Fruit fly (Drosophila melanogaster) whole organism, prepupa: ENCODE results near the gene CG12506.
A peak's percentile ranks its signal among the peaks of the same experiment; 100 is the strongest.

Source experiments
- Blimp-1 ChIP-seq: fragments of 200-800 bp; sonication (Bioruptor generic); optimal IDR thresholded peaks from 3 replicates; lab custom pipeline; 2017; ENCODE audit warnings: missing biosample characterization, missing genetic modification characterization, mild to moderate bottlenecking, moderate library complexity, missing genetic modification reagents
- CG10669 ChIP-seq: fragments of 200-800 bp; sonication (Bioruptor generic); optimal IDR thresholded peaks from 3 replicates; lab custom pipeline; 2018; ENCODE audit warnings: missing biosample characterization, mild to moderate bottlenecking, missing genetic modification characterization, moderate library complexity
- CG11294 ChIP-seq: fragments of 200-800 bp; sonication (Bioruptor generic); IDR thresholded peaks from 2 replicates; pipeline ENCODE4 v1.3.6; 2022; ENCODE audit warnings: missing biosample characterization, missing genetic modification characterization
- CG11902 ChIP-seq: fragments of 200-800 bp; sonication (Bioruptor generic); optimal IDR thresholded peaks from 3 replicates; lab custom pipeline; 2016; ENCODE audit warnings: missing biosample characterization, missing genetic modification characterization
- CG15336 ChIP-seq: fragments of 200-800 bp; sonication (Bioruptor generic); IDR thresholded peaks from 2 replicates; pipeline ENCODE4 v1.3.6; 2022; ENCODE audit warnings: missing biosample characterization, missing genetic modification characterization
- CG3919 ChIP-seq: fragments of 200-800 bp; sonication (Bioruptor generic); optimal IDR thresholded peaks from 3 replicates; lab custom pipeline; 2016; ENCODE audit warnings: missing biosample characterization, missing genetic modification characterization
- CG4318 ChIP-seq: fragments of 200-800 bp; sonication (Bioruptor generic); optimal IDR thresholded peaks from 3 replicates; lab custom pipeline; 2017; ENCODE audit warnings: missing biosample characterization, mild to moderate bottlenecking, missing genetic modification characterization
- CG6163 ChIP-seq: fragments of 200-800 bp; sonication (Bioruptor generic); IDR thresholded peaks from 3 replicates; pipeline ENCODE4 v1.3.6; 2022; ENCODE audit warnings: missing biosample characterization, missing genetic modification characterization
- CG6276 ChIP-seq: fragments of 200-800 bp; sonication (Bioruptor generic); optimal IDR thresholded peaks from 2 replicates; lab custom pipeline; 2017; ENCODE audit warnings: missing biosample characterization, mild to moderate bottlenecking, missing genetic modification characterization
- CG6792 ChIP-seq: fragments of 200-800 bp; sonication (Bioruptor generic); optimal IDR thresholded peaks from 3 replicates; lab custom pipeline; 2016; ENCODE audit warnings: missing biosample characterization, missing genetic modification characterization
- CG6808 ChIP-seq: fragments of 200-800 bp; sonication (Bioruptor generic); optimal IDR thresholded peaks from 3 replicates; lab custom pipeline; 2017; ENCODE audit warnings: missing biosample characterization, missing genetic modification characterization, mild to moderate bottlenecking, moderate library complexity, missing genetic modification reagents
- CG6854 ChIP-seq: fragments of 200-800 bp; sonication (Bioruptor generic); optimal IDR thresholded peaks from 2 replicates; lab custom pipeline; 2017; ENCODE audit warnings: missing biosample characterization, mild to moderate bottlenecking, missing genetic modification characterization
- CG8119 ChIP-seq: fragments of 200-800 bp; sonication (Bioruptor generic); IDR thresholded peaks from 3 replicates; pipeline ENCODE4 v1.3.6; 2022; ENCODE audit warnings: missing biosample characterization, missing genetic modification characterization
- CG9139 ChIP-seq: fragments of 200-800 bp; sonication (Bioruptor generic); optimal IDR thresholded peaks from 3 replicates; lab custom pipeline; 2017; ENCODE audit warnings: missing biosample characterization, mild to moderate bottlenecking, missing genetic modification characterization
- Eip78C ChIP-seq: fragments of 200-800 bp; sonication (Bioruptor generic); peaks from one replicate; lab custom pipeline; 2016; ENCODE audit warnings: missing biosample characterization, missing genetic modification characterization
- Gug ChIP-seq: fragments of 200-800 bp; sonication (Bioruptor generic); IDR thresholded peaks from 2 replicates; pipeline ENCODE4 v1.3.6; 2022; ENCODE audit warnings: missing biosample characterization, missing genetic modification characterization
- Hr4 ChIP-seq: fragments of 200-800 bp; sonication (Bioruptor generic); optimal IDR thresholded peaks from 3 replicates; lab custom pipeline; 2016; ENCODE audit warnings: missing biosample characterization, missing genetic modification characterization
- Met ChIP-seq: fragments of 200-800 bp; sonication (Bioruptor generic); optimal IDR thresholded peaks from 3 replicates; lab custom pipeline; 2016; ENCODE audit warnings: missing biosample characterization, missing genetic modification characterization
- OdsH ChIP-seq: fragments of 200-800 bp; sonication (Bioruptor generic); optimal IDR thresholded peaks from 3 replicates; lab custom pipeline; 2016; ENCODE audit warnings: missing biosample characterization, missing genetic modification characterization
- Smox ChIP-seq: fragments of 200-800 bp; sonication (Bioruptor generic); optimal IDR thresholded peaks from 3 replicates; lab custom pipeline; 2016; ENCODE audit warnings: missing biosample characterization, missing genetic modification characterization
- Sox14 ChIP-seq: fragments of 200-800 bp; sonication (Bioruptor generic); optimal IDR thresholded peaks from 3 replicates; lab custom pipeline; 2016; ENCODE audit warnings: missing biosample characterization, missing genetic modification characterization
- Sox15 ChIP-seq: fragments of 200-800 bp; sonication (Bioruptor generic); optimal IDR thresholded peaks from 3 replicates; lab custom pipeline; 2016; ENCODE audit warnings: missing biosample characterization, missing genetic modification characterization
- achi ChIP-seq: fragments of 200-800 bp; sonication (Bioruptor generic); optimal IDR thresholded peaks from 3 replicates; lab custom pipeline; 2016; ENCODE audit warnings: missing biosample characterization, missing genetic modification characterization
- acj6 ChIP-seq: fragments of 200-800 bp; sonication (Bioruptor generic); optimal IDR thresholded peaks from 3 replicates; lab custom pipeline; 2016; ENCODE audit warnings: missing biosample characterization, missing genetic modification characterization
- cyc ChIP-seq: fragments of 200-800 bp; sonication (Bioruptor generic); optimal IDR thresholded peaks from 3 replicates; lab custom pipeline; 2016; ENCODE audit warnings: missing biosample characterization, missing genetic modification characterization
- dac ChIP-seq: fragments of 200-800 bp; sonication (Bioruptor generic); optimal IDR thresholded peaks from 2 replicates; lab custom pipeline; 2017; ENCODE audit warnings: missing biosample characterization, mild to moderate bottlenecking, missing genetic modification characterization
- fd59A ChIP-seq: fragments of 200-800 bp; sonication (Bioruptor generic); optimal IDR thresholded peaks from 2 replicates; lab custom pipeline; 2017; ENCODE audit warnings: missing biosample characterization, mild to moderate bottlenecking, missing genetic modification characterization, missing genetic modification reagents
- fd85E ChIP-seq: fragments of 200-800 bp; sonication (Bioruptor generic); optimal IDR thresholded peaks from 3 replicates; lab custom pipeline; 2016; ENCODE audit warnings: missing biosample characterization, missing genetic modification characterization
- fkh ChIP-seq: fragments of 200-800 bp; sonication (Bioruptor generic); optimal IDR thresholded peaks from 3 replicates; lab custom pipeline; 2017; ENCODE audit warnings: missing biosample characterization, mild to moderate bottlenecking, missing genetic modification characterization, moderate library complexity
- lz ChIP-seq: fragments of 200-800 bp; sonication (Bioruptor generic); optimal IDR thresholded peaks from 3 replicates; lab custom pipeline; 2016; ENCODE audit warnings: missing biosample characterization, missing genetic modification characterization
- pdm3 ChIP-seq: fragments of 200-800 bp; sonication (Bioruptor generic); optimal IDR thresholded peaks from 3 replicates; lab custom pipeline; 2016; ENCODE audit warnings: missing biosample characterization, missing genetic modification characterization
- salr ChIP-seq, 2 experiments: fragments of 200-800 bp; sonication (Bioruptor generic); optimal IDR thresholded peaks; 3 replicates each; lab custom pipeline; 2016 to 2018; ENCODE audit warnings: missing biosample characterization in 2 of 2, missing genetic modification characterization in 2 of 2, mild to moderate bottlenecking in 1 of 2
- ss ChIP-seq, 2 experiments: fragments of 200-800 bp; sonication (Bioruptor generic); optimal IDR thresholded peaks; 2 replicates in 1 of 2; 3 replicates in 1 of 2; lab custom pipeline; 2017 to 2018; ENCODE audit warnings: mild to moderate bottlenecking in 2 of 2, missing biosample characterization in 2 of 2, missing genetic modification characterization in 2 of 2, moderate library complexity in 1 of 2
- svp ChIP-seq: fragments of 200-800 bp; sonication (Bioruptor generic); peaks from one replicate; lab custom pipeline; 2016; ENCODE audit warnings: missing biosample characterization, missing genetic modification characterization
- vri ChIP-seq: fragments of 200-800 bp; sonication (Bioruptor generic); optimal IDR thresholded peaks from 3 replicates; lab custom pipeline; 2016; ENCODE audit warnings: missing biosample characterization, mild to moderate bottlenecking, missing genetic modification characterization

Gene CG12506

dm6 chr2L:790698-791097 is 17.4 kb downstream of the CG12506 start, which contains the start of gene Pkg21D:
Gene Pkg21D (minus strand): TSS chr2L:790798.
- TF ChIP-seq vri (GFP tag; lab: Kevin White, UChicago) (no peak), svp (no peak), Met (GFP tag; lab: Kevin White, UChicago) (no peak), CG8119 (no peak), CG6854 (no peak), Sox15 (GFP tag; lab: Kevin White, UChicago) (no peak), CG10669 (GFP tag; lab: Kevin White, UChicago) (no peak), CG9139 (GFP tag; lab: Kevin White, UChicago) (no peak), Eip78C (no peak), Gug (GFP tag; lab: Robert Waterston, UW) (no peak), CG6792 (GFP tag; lab: Kevin White, UChicago) (no peak), Blimp-1 (no peak), CG6276 (no peak), ss (GFP tag; optimal IDR thresholded peaks at IDR 0.05; lab: Kevin White, UChicago) (no peak), lz (no peak)

- TF ChIP-seq CG3919 (GFP tag; lab: Kevin White, UChicago) = no peak
- no peak for TF ChIP-seq fd59A (GFP tag; lab: Kevin White, UChicago)
- no peak for TF ChIP-seq CG11902 (GFP tag; lab: Kevin White, UChicago)
- TF ChIP-seq pdm3 (GFP tag; lab: Kevin White, UChicago) = no peak
- TF ChIP-seq Smox (GFP tag; lab: Kevin White, UChicago) = no peak
- TF ChIP-seq OdsH (GFP tag; lab: Kevin White, UChicago) = no peak
- TF ChIP-seq CG9139 (GFP tag; lab: Kevin White, UChicago) = no peak
- TF ChIP-seq CG15336 (GFP tag; lab: Robert Waterston, UW) = no peak
- TF ChIP-seq CG6276 = no peak
- no peak for TF ChIP-seq svp
- TF ChIP-seq ss (GFP tag; optimal IDR thresholded peaks at IDR 0.05; lab: Kevin White, UChicago) = no peak
- no peak for TF ChIP-seq CG8119
- TF ChIP-seq CG6854 = no peak
- TF ChIP-seq fd85E (GFP tag; lab: Kevin White, UChicago) = no peak
Observed at dm6 chr2L:810277-810676, 36.9 kb downstream of the CG12506 start, which contains the start of gene Nnf1b. Gene Nnf1b (plus strand): TSS chr2L:810577.

- TF ChIP-seq dac (GFP tag; lab: Kevin White, UChicago) (no peak), Gug (GFP tag; lab: Robert Waterston, UW) (no peak), lz (no peak), CG11294 (GFP tag; lab: Robert Waterston, UW) (no peak), CG6854 (no peak), CG6163 (no peak), CG4318 (GFP tag; lab: Kevin White, UChicago) (no peak)
Observed at dm6 chr2L:811405-811804, 38.1 kb downstream of the CG12506 start, which contains the start of gene Dbp21E2. Gene Dbp21E2 (plus strand): TSS chr2L:811584.

- no peak for TF ChIP-seq cyc (GFP tag; lab: Kevin White, UChicago)
- peak; percentile 95 for TF ChIP-seq fkh (GFP tag; lab: Kevin White, UChicago)
- TF ChIP-seq Sox14 (GFP tag; lab: Kevin White, UChicago) = no peak
- TF ChIP-seq CG9139 (GFP tag; lab: Kevin White, UChicago) = peak; percentile 9
- no peak for TF ChIP-seq Met (GFP tag; lab: Kevin White, UChicago)
- TF ChIP-seq CG6808 = peak; percentile 12
- TF ChIP-seq Hr4 (GFP tag; lab: Kevin White, UChicago) = no peak
- no peak for TF ChIP-seq CG15336 (GFP tag; lab: Robert Waterston, UW)
Observed at dm6 chr2L:815785-816389, 42.5 kb downstream of the CG12506 start, which contains the start of the genes Saf6 and Pex12. Gene Saf6 (minus strand): TSS chr2L:815950. Gene Pex12 (plus strand): TSS chr2L:815993.

dm6 chr2L:817850-818249 is 44.5 kb downstream of the CG12506 start, which contains the start of gene CG15880:
Gene CG15880 (minus strand): TSS chr2L:817950.
- TF ChIP-seq salr (GFP tag; optimal IDR thresholded peaks at IDR 0.05; lab: Kevin White, UChicago) (no peak), achi (GFP tag; lab: Kevin White, UChicago) (no peak), Sox14 (GFP tag; lab: Kevin White, UChicago) (no peak), acj6 (no peak), cyc (GFP tag; lab: Kevin White, UChicago) (no peak), Met (GFP tag; lab: Kevin White, UChicago) (no peak), fd85E (GFP tag; lab: Kevin White, UChicago) (no peak), CG15336 (GFP tag; lab: Robert Waterston, UW) (no peak), Hr4 (GFP tag; lab: Kevin White, UChicago) (no peak)
